Worm (Caenorhabditis elegans): ENCODE data around the gene fbxa-218.
"Not testable (repeated sequence)": the region's sequence is repeated elsewhere in the genome, so short reads cannot be mapped to it uniquely, and the experiment has no call there.

DNA sequence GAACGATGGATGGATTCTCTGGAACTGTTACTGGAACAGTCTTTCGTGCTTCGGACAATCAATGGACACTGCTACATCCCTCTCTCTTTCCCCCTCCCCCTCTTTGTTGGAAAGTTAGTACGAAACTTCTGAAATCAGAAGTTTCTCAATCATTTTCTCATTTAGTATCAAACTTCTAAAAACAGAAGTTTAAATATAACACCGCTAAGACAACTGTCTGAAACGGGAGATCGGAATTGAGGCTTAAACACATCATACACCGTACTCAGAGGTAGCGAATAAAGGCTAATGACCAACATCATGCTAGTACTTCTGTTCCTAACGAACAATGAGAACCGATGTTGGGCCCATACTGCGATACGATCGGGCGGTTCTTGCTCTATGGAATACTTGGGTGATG lies 49.7 kb upstream of the fbxa-218 start, which contains the start of gene Y49E10.30:
- TF ChIP-seq him-1, W03F9.2, dao-5 (tag; optimal IDR thresholded peaks at IDR 0.05): not testable (repeated sequence)
